Fruit fly (Drosophila melanogaster) whole organism, prepupa: ENCODE results near the gene Vm26Ab.

Experiments used
- Smox ChIP-seq: fragments of 200-800 bp; sonication (Bioruptor generic); optimal IDR thresholded peaks from 3 replicates; lab custom pipeline; 2016; ENCODE audit warnings: missing biosample characterization, missing genetic modification characterization
- achi ChIP-seq: fragments of 200-800 bp; sonication (Bioruptor generic); optimal IDR thresholded peaks from 3 replicates; lab custom pipeline; 2016; ENCODE audit warnings: missing biosample characterization, missing genetic modification characterization
- ss ChIP-seq, 2 experiments: fragments of 200-800 bp; sonication (Bioruptor generic); optimal IDR thresholded peaks; 2 replicates in 1 of 2; 3 replicates in 1 of 2; lab custom pipeline; 2017 to 2018; ENCODE audit warnings: mild to moderate bottlenecking in 2 of 2, missing biosample characterization in 2 of 2, missing genetic modification characterization in 2 of 2, moderate library complexity in 1 of 2

DNA sequence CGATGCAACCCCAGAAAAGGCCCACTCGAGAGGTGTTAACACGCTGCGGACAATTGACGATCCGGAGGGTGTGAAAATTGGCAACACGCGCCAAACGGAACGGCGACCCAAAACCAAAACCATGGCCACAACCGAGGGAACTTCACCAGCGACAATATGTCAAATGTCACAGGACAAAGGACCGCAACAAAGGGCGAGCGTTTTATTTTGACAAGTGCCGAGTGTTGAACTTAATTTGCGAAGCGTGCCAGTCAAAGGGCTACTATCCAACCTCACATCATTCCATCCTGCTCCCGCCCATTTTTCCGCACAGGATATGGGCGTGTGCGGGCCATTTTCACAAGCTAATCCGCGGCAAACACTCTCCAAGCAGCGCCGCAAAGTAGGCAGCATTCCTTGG is 29.4 kb upstream of the Vm26Ab start:
- TF ChIP-seq ss (GFP tag; optimal IDR thresholded peaks at IDR 0.05; lab: Kevin White, UChicago) (no peak), Smox (no peak), achi (GFP tag; lab: Kevin White, UChicago) (no peak)
